Fruit fly (Drosophila melanogaster): ENCODE results near the gene CG33985.
A peak's percentile ranks its signal among the peaks of the same experiment; 100 is the strongest.

Gene CG33985

DNA sequence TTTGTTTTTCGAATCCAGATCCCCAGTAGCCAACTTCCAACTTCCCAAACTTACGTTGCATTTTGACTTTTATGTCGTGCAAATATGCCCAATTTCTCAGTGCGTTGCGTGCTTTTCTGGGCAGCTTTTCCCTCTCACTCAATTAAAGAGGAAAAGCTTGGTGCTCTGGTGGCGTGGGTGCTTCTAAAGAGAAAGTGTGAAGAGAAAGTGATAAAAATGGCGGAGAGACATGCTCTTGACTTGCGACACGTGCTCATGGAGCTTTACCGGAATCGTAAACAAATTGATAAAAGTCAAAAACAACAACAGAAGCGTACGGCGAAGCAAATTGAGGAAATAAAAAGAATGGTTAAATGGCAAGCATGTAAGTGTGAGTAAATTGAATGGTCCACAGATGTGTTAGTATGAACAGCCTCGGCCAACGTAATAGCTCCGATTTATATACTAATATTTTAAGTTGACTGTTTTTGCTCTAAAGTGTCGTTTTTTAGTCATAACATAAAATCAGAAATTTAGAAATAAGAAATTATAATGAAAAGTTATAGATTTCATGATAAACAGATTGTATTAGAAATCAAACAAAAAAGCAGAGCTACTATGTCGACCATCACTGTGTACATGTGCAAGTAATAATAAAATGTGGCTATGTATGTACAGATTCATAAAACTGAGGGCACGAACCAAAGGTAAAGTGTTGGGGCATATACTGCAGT, 32.6 kb downstream of the CG33985 start (continued):
- no peak for TF ChIP-seq wor (GFP tag; IDR thresholded peaks at IDR 0.05)
- TF ChIP-seq D19B (GFP tag; optimal IDR thresholded peaks at IDR 0.05), result peak; percentile 3
- no peak for TF ChIP-seq Gug (GFP tag; IDR thresholded peaks at IDR 0.05)
- TF ChIP-seq hth (optimal IDR thresholded peaks at IDR 0.05), result no peak
- no peak for TF ChIP-seq otp (GFP tag; IDR thresholded peaks at IDR 0.05)
- no peak for TF ChIP-seq NfI (GFP tag; optimal IDR thresholded peaks at IDR 0.05)
- peak; percentile 37 for TF ChIP-seq Hmr (GFP tag; optimal IDR thresholded peaks at IDR 0.05)
- no peak for TF ChIP-seq ash1 (GFP tag; optimal IDR thresholded peaks at IDR 0.05)
- TF ChIP-seq Abd-B (GFP tag; optimal IDR thresholded peaks at IDR 0.05), result no peak
- TF ChIP-seq HLH54F (GFP tag; optimal IDR thresholded peaks at IDR 0.05), result no peak
- TF ChIP-seq CG8944 (GFP tag; optimal IDR thresholded peaks at IDR 0.05), result no peak
- TF ChIP-seq Hey (tag; optimal IDR thresholded peaks at IDR 0.05), result no peak
- TF ChIP-seq CG10147 (GFP tag; optimal IDR thresholded peaks at IDR 0.05), result peak; percentile 15
- TF ChIP-seq gcm (GFP tag; optimal IDR thresholded peaks at IDR 0.05), result no peak
- no peak for TF ChIP-seq CG6683 (GFP tag; optimal IDR thresholded peaks at IDR 0.05)
- no peak for TF ChIP-seq CG3065 (GFP tag; optimal IDR thresholded peaks at IDR 0.05)
- TF ChIP-seq cas (GFP tag; IDR thresholded peaks at IDR 0.05), result no peak
- TF ChIP-seq CoRest (tag; optimal IDR thresholded peaks at IDR 0.05), result no peak
- TF ChIP-seq gem (tag; optimal IDR thresholded peaks at IDR 0.05), result peak; percentile 63
- TF ChIP-seq caup (GFP tag; optimal IDR thresholded peaks at IDR 0.05; ENCODE audit: severe bottlenecking), result no peak
- TF ChIP-seq Awh (GFP tag; IDR thresholded peaks at IDR 0.05), result 0 out of 2 replicates have a peak, but pooled peaks have one; percentile 53
- no peak for TF ChIP-seq zfh2 (GFP tag; optimal IDR thresholded peaks at IDR 0.05)
- TF ChIP-seq CG1832 (GFP tag; optimal IDR thresholded peaks at IDR 0.05), result no peak
- no peak for TF ChIP-seq Gsc (GFP tag; IDR thresholded peaks at IDR 0.05)
- no peak for TF ChIP-seq NK7.1 (GFP tag; optimal IDR thresholded peaks at IDR 0.05)
- TF ChIP-seq CG6854 (GFP tag; optimal IDR thresholded peaks at IDR 0.05), result no peak
- no peak for TF ChIP-seq CG4328 (GFP tag; optimal IDR thresholded peaks at IDR 0.05)
- TF ChIP-seq CG11560 (tag; IDR thresholded peaks at IDR 0.05), result no peak
- TF ChIP-seq CG3407 (GFP tag; optimal IDR thresholded peaks at IDR 0.05), result no peak
- no peak for TF ChIP-seq CG10274 (GFP tag; optimal IDR thresholded peaks at IDR 0.05)
- no peak for TF ChIP-seq HmgZ (tag; optimal IDR thresholded peaks at IDR 0.05)
- peak; percentile 40 for TF ChIP-seq ATbp (GFP tag; optimal IDR thresholded peaks at IDR 0.05)
- TF ChIP-seq CG9609 (GFP tag; optimal IDR thresholded peaks at IDR 0.05), result no peak
- TF ChIP-seq Ravus (GFP tag; IDR thresholded peaks at IDR 0.05), result no peak; the same call in 1 of the 2 replicates
- 0 out of 2 replicates have a peak, but pooled peaks have one; percentile 36 for TF ChIP-seq Ada2b (GFP tag; IDR thresholded peaks at IDR 0.05)
- no peak for TF ChIP-seq CG16863 (GFP tag; optimal IDR thresholded peaks at IDR 0.05)
- TF ChIP-seq CG9817 (tag; optimal IDR thresholded peaks at IDR 0.05), result no peak
- peak; percentile 43 for TF ChIP-seq CG2678 (tag; optimal IDR thresholded peaks at IDR 0.05)
- no peak for TF ChIP-seq CG8765 (GFP tag; IDR thresholded peaks at IDR 0.05)
- TF ChIP-seq CG2199 (GFP tag; IDR thresholded peaks at IDR 0.05), result no peak
- TF ChIP-seq Antp (GFP tag; optimal IDR thresholded peaks at IDR 0.05), result no peak
- TF ChIP-seq CG18476 (GFP tag; optimal IDR thresholded peaks at IDR 0.05), result peak; percentile 8
- TF ChIP-seq CG9727 (GFP tag; optimal IDR thresholded peaks at IDR 0.05), result no peak
- no peak for TF ChIP-seq CG1233 (GFP tag; optimal IDR thresholded peaks at IDR 0.05)
- TF ChIP-seq HLH3B (GFP tag; IDR thresholded peaks at IDR 0.05), result no peak
- no peak for TF ChIP-seq CG15696 (tag; optimal IDR thresholded peaks at IDR 0.05)
- peak; percentile 7 for TF ChIP-seq sug (tag; optimal IDR thresholded peaks at IDR 0.05)
- TF ChIP-seq CG17802 (tag; optimal IDR thresholded peaks at IDR 0.05), result no peak
- no peak for TF ChIP-seq stwl (tag; optimal IDR thresholded peaks at IDR 0.05)
- no peak for TF ChIP-seq pzg (GFP tag; optimal IDR thresholded peaks at IDR 0.05)

Data from whole organism, embryonic.